Worm (Caenorhabditis elegans) whole organism, L4 larva: ENCODE data around the gene tcl-2.

Experiments
- D1046.2 ChIP-seq: fragments of 200-800 bp; sonication (Bioruptor generic); IDR thresholded peaks from 2 replicates; pipeline ENCODE4 v1.3.6; 2022; ENCODE audit warnings: missing genetic modification characterization, missing compliant biosample characterization
- F10B5.3 ChIP-seq: sonication (generic microtip); optimal IDR thresholded peaks from 2 replicates; lab custom pipeline; 2016; ENCODE audit warnings: mild to moderate bottlenecking, missing genetic modification characterization, missing compliant biosample characterization
- F49E8.2 ChIP-seq: sonication (generic microtip); optimal IDR thresholded peaks from 2 replicates; lab custom pipeline; 2016; ENCODE audit warnings: missing compliant biosample characterization, mild to moderate bottlenecking, missing genetic modification characterization, borderline replicate concordance
- Y48G9A.11 ChIP-seq: fragments of 200-800 bp; sonication (Bioruptor generic); IDR thresholded peaks from 2 replicates; pipeline ENCODE4 v1.3.6; 2022; ENCODE audit warnings: missing genetic modification reagents, missing genetic modification characterization, missing compliant biosample characterization
- ZK337.2 ChIP-seq: fragments of 200-800 bp; sonication (Bioruptor generic); IDR thresholded peaks from 2 replicates; pipeline ENCODE4 v1.3.6; 2022; ENCODE audit warnings: missing genetic modification reagents, missing genetic modification characterization, missing compliant biosample characterization
- attf-4 ChIP-seq: sonication (generic microtip); optimal IDR thresholded peaks from 3 replicates; lab custom pipeline; 2017; ENCODE audit warnings: missing biosample characterization, missing genetic modification characterization
- ceh-20 ChIP-seq: fragments of 200-800 bp; sonication (Bioruptor generic); IDR thresholded peaks from 2 replicates; pipeline ENCODE4 v1.3.6; 2022; ENCODE audit warnings: missing genetic modification reagents, missing genetic modification characterization, missing compliant biosample characterization
- ceh-32 ChIP-seq: sonication (generic microtip); optimal IDR thresholded peaks from 2 replicates; lab custom pipeline; 2016; ENCODE audit warnings: mild to moderate bottlenecking, missing genetic modification characterization, missing compliant biosample characterization; ENCODE audit not compliant: poor library complexity
- ceh-82 ChIP-seq: sonication (generic microtip); optimal IDR thresholded peaks from 2 replicates; lab custom pipeline; 2017; ENCODE audit warnings: missing biosample characterization, missing genetic modification characterization
- daf-8 ChIP-seq: fragments of 200-800 bp; sonication (Bioruptor generic); IDR thresholded peaks from 2 replicates; pipeline ENCODE4 v1.3.6; 2022; ENCODE audit warnings: missing genetic modification characterization, missing compliant biosample characterization
- dmd-8 ChIP-seq: fragments of 200-800 bp; sonication (Bioruptor generic); IDR thresholded peaks from 2 replicates; pipeline ENCODE4 v1.3.6; 2022; ENCODE audit warnings: missing genetic modification characterization, missing compliant biosample characterization
- dmd-9 ChIP-seq: fragments of 200-800 bp; sonication (Bioruptor generic); IDR thresholded peaks from 2 replicates; pipeline ENCODE4 v1.3.6; 2022; ENCODE audit warnings: missing genetic modification reagents, missing genetic modification characterization, missing compliant biosample characterization
- dpl-1 ChIP-seq: fragments of 150-350 bp; optimal IDR thresholded peaks from 2 replicates; lab custom pipeline; 2014; ENCODE audit warnings: missing biosample characterization, missing genetic modification reagents, missing genetic modification characterization
- dve-1 ChIP-seq: sonication (generic microtip); optimal IDR thresholded peaks from 2 replicates; lab custom pipeline; 2017; ENCODE audit warnings: antibody characterized with exemption, mild to moderate bottlenecking, missing genetic modification characterization, missing compliant biosample characterization; ENCODE audit not compliant: insufficient read depth
- fkh-10 ChIP-seq: fragments of 150-350 bp; optimal IDR thresholded peaks from 2 replicates; lab custom pipeline; 2014; ENCODE audit warnings: missing biosample characterization, missing genetic modification reagents, missing genetic modification characterization
- hmg-1.1 ChIP-seq: fragments of 200-800 bp; sonication (Bioruptor generic); IDR thresholded peaks from 2 replicates; pipeline ENCODE4 v1.3.6; 2022; ENCODE audit warnings: missing genetic modification reagents, missing genetic modification characterization, missing compliant biosample characterization
- lim-7 ChIP-seq: fragments of 200-800 bp; sonication (Bioruptor generic); IDR thresholded peaks from 2 replicates; pipeline ENCODE4 v1.3.6; 2022; ENCODE audit warnings: missing genetic modification characterization, missing compliant biosample characterization
- lin-29 ChIP-seq: fragments of 200-800 bp; sonication (Bioruptor generic); IDR thresholded peaks from 2 replicates; pipeline ENCODE4 v1.3.6; 2022; ENCODE audit warnings: missing genetic modification reagents, missing genetic modification characterization, missing compliant biosample characterization
- lin-38 ChIP-seq: fragments of 200-800 bp; sonication (Bioruptor generic); IDR thresholded peaks from 2 replicates; pipeline ENCODE4 v1.3.6; 2022; ENCODE audit warnings: missing genetic modification reagents, missing genetic modification characterization, missing compliant biosample characterization
- lin-39 ChIP-seq: fragments of 150-350 bp; optimal IDR thresholded peaks from 2 replicates; lab custom pipeline; 2014; ENCODE audit warnings: missing biosample characterization, missing genetic modification reagents, missing genetic modification characterization
- lsy-2 ChIP-seq, 2 experiments: fragments of 150-350 bp in 1 of 2; sonication (generic microtip) in 1 of 2; optimal IDR thresholded peaks; 2 replicates each; lab custom pipeline; 2014 to 2017; ENCODE audit warnings: missing biosample characterization in 2 of 2, missing genetic modification characterization in 2 of 2
- madf-5 ChIP-seq, 2 experiments: fragments of 200-800 bp; sonication (Bioruptor generic); IDR thresholded peaks; 2 replicates each; pipeline ENCODE4 v1.3.6; 2022; ENCODE audit warnings: missing compliant biosample characterization in 2 of 2, missing genetic modification characterization in 2 of 2
- mdl-1 ChIP-seq, 2 experiments: fragments of 150-350 bp in 1 of 2; sonication (generic microtip) in 1 of 2; optimal IDR thresholded peaks; 2 replicates each; lab custom pipeline; 2014 to 2017; ENCODE audit warnings: missing biosample characterization in 2 of 2, missing genetic modification characterization in 2 of 2
- mep-1 ChIP-seq: fragments of 150-350 bp; sonication (generic microtip); optimal IDR thresholded peaks from 3 replicates; lab custom pipeline; 2014; ENCODE audit warnings: missing biosample characterization, missing genetic modification characterization
- nhr-10 ChIP-seq: fragments of 150-350 bp; optimal IDR thresholded peaks from 2 replicates; lab custom pipeline; 2014; ENCODE audit warnings: missing biosample characterization, missing genetic modification characterization
- nhr-102 ChIP-seq: sonication (generic microtip); optimal IDR thresholded peaks from 2 replicates; lab custom pipeline; 2016; ENCODE audit warnings: mild to moderate bottlenecking, missing genetic modification characterization, moderate library complexity, missing compliant biosample characterization
- nhr-25 ChIP-seq: sonication (generic microtip); optimal IDR thresholded peaks from 2 replicates; lab custom pipeline; 2017; ENCODE audit warnings: missing genetic modification characterization, mild to moderate bottlenecking, missing compliant biosample characterization, antibody characterized with exemption, moderate library complexity, borderline replicate concordance; ENCODE audit not compliant: insufficient read depth
- nhr-28 ChIP-seq: fragments of 150-350 bp; optimal IDR thresholded peaks from 2 replicates; lab custom pipeline; 2014; ENCODE audit warnings: missing biosample characterization, missing genetic modification characterization
- nhr-41 ChIP-seq: fragments of 200-800 bp; sonication (Bioruptor generic); IDR thresholded peaks from 2 replicates; pipeline ENCODE4 v1.3.6; 2022; ENCODE audit warnings: missing genetic modification reagents, missing genetic modification characterization, missing compliant biosample characterization
- nhr-6 ChIP-seq: fragments of 150-350 bp; optimal IDR thresholded peaks from 2 replicates; lab custom pipeline; 2014; ENCODE audit warnings: missing biosample characterization, missing genetic modification characterization
- nhr-76 ChIP-seq: fragments of 150-350 bp; optimal IDR thresholded peaks from 2 replicates; lab custom pipeline; 2014; ENCODE audit warnings: missing biosample characterization, missing genetic modification characterization
- nhr-77 ChIP-seq: fragments of 150-350 bp; optimal IDR thresholded peaks from 2 replicates; lab custom pipeline; 2014; ENCODE audit warnings: missing biosample characterization, missing genetic modification characterization
- pha-4 ChIP-seq, 2 experiments: fragments of 150-350 bp in 1 of 2; fragments of 200-800 bp in 1 of 2; sonication (Bioruptor generic) in 1 of 2; IDR thresholded peaks in 1 of 2; optimal IDR thresholded peaks in 1 of 2; 2 replicates each; pipeline versions ENCODE4 v1.3.6 to Lab custom; 2014 to 2022; ENCODE audit warnings: missing genetic modification characterization in 2 of 2, missing genetic modification reagents in 2 of 2, missing biosample characterization in 1 of 2, missing compliant biosample characterization in 1 of 2
- php-3 ChIP-seq: fragments of 200-800 bp; sonication (Bioruptor generic); IDR thresholded peaks from 2 replicates; pipeline ENCODE4 v1.3.6; 2022; ENCODE audit warnings: missing genetic modification reagents, missing genetic modification characterization, missing compliant biosample characterization
- pqm-1 ChIP-seq: sonication (generic microtip); optimal IDR thresholded peaks from 2 replicates; lab custom pipeline; 2017; ENCODE audit warnings: missing biosample characterization, missing genetic modification characterization
- rbr-2 ChIP-seq: sonication (generic microtip); optimal IDR thresholded peaks from 2 replicates; lab custom pipeline; 2016; ENCODE audit warnings: missing genotype, missing genetic modification characterization, missing compliant biosample characterization
- saeg-2 ChIP-seq: fragments of 200-800 bp; sonication (Bioruptor generic); IDR thresholded peaks from 2 replicates; pipeline ENCODE4 v1.3.6; 2022; ENCODE audit warnings: missing genetic modification reagents, missing genetic modification characterization, missing compliant biosample characterization
- set-16 ChIP-seq: fragments of 200-800 bp; sonication (Bioruptor generic); IDR thresholded peaks from 2 replicates; pipeline ENCODE4 v1.3.6; 2022; ENCODE audit warnings: missing genetic modification reagents, missing genetic modification characterization, missing compliant biosample characterization
- snpc-4 ChIP-seq: fragments of 150-350 bp; optimal IDR thresholded peaks from 2 replicates; lab custom pipeline; 2014; ENCODE audit warnings: missing biosample characterization, missing genetic modification characterization
- spr-1 ChIP-seq: sonication (generic microtip); optimal IDR thresholded peaks from 2 replicates; lab custom pipeline; 2016; ENCODE audit warnings: mild to moderate bottlenecking, missing genetic modification characterization, missing compliant biosample characterization
- spr-3 ChIP-seq: fragments of 200-800 bp; sonication (Bioruptor generic); optimal IDR thresholded peaks from 2 replicates; lab custom pipeline; 2018; ENCODE audit warnings: mild to moderate bottlenecking, missing genetic modification characterization, missing compliant biosample characterization
- tag-97 ChIP-seq: fragments of 200-800 bp; sonication (Bioruptor generic); IDR thresholded peaks from 2 replicates; pipeline ENCODE4 v1.3.6; 2022; ENCODE audit warnings: missing genetic modification characterization, missing compliant biosample characterization
- tra-1 ChIP-seq: fragments of 200-800 bp; sonication (Bioruptor generic); IDR thresholded peaks from 2 replicates; pipeline ENCODE4 v1.3.6; 2022; ENCODE audit warnings: missing genetic modification reagents, missing genetic modification characterization, missing compliant biosample characterization
- unc-62 ChIP-seq, 3 experiments: fragments of 150-350 bp in 1 of 3; sonication (generic microtip); optimal IDR thresholded peaks in 2 of 3; peaks in 1 of 3; 1 replicate in 1 of 3; 2 replicates in 2 of 3; lab custom pipeline; 2014 to 2017; ENCODE audit warnings: missing biosample characterization in 3 of 3, missing genetic modification characterization in 3 of 3, missing genetic modification reagents in 3 of 3, missing genotype in 1 of 3
- zag-1 ChIP-seq: fragments of 150-350 bp; optimal IDR thresholded peaks from 2 replicates; lab custom pipeline; 2014; ENCODE audit warnings: missing biosample characterization, missing genetic modification characterization
- zfp-2 ChIP-seq: sonication (generic microtip); optimal IDR thresholded peaks from 2 replicates; lab custom pipeline; 2016; ENCODE audit warnings: mild to moderate bottlenecking, missing genetic modification characterization, missing compliant biosample characterization
- zip-11 ChIP-seq: fragments of 200-800 bp; sonication (Bioruptor generic); IDR thresholded peaks from 2 replicates; pipeline ENCODE4 v1.3.6; 2022; ENCODE audit warnings: missing genetic modification characterization, missing compliant biosample characterization

Gene tcl-2

DNA sequence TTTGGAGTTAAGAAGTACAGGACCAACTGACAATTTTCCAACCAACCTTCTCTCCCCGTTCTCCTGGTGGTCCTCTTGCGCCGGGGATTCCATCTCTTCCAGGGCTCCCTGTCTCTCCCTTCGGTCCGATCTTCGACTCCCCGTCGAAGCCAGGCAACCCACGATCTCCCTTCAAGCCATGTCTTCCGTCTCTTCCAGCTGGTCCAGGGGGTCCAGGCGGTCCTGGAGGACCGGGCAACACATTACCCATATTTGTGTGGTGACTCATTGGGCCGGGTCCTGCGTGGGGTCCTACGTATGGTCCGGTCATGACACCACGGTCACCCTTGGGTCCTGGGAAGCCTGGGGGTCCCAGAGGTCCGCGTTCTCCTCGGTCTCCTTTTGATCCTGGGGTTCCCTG is 37.9 kb upstream of the tcl-2 start:
- TF ChIP-seq dmd-8: no peak
- TF ChIP-seq spr-3 (GFP tag; lab: Kevin White, UChicago): no peak
- peak; percentile 89 for TF ChIP-seq set-16 (GFP tag; lab: Robert Waterston, UW)
- no peak for TF ChIP-seq fkh-10 (GFP tag; lab: Kevin White, UChicago)
- no peak for TF ChIP-seq ceh-20
- no peak for TF ChIP-seq tra-1 (GFP tag; lab: Robert Waterston, UW)
- no peak for TF ChIP-seq nhr-28
- TF ChIP-seq lin-38 (GFP tag; lab: Robert Waterston, UW): no peak
- peak in 1 of 2 experiments; percentile 82 for TF ChIP-seq unc-62 (GFP tag; optimal IDR thresholded peaks at IDR 0.05 in 1 of 2; lab: Kevin White, UChicago)
- TF ChIP-seq unc-62 (tag; optimal IDR thresholded peaks at IDR 0.05; lab: Kevin White, UChicago): no peak

DNA sequence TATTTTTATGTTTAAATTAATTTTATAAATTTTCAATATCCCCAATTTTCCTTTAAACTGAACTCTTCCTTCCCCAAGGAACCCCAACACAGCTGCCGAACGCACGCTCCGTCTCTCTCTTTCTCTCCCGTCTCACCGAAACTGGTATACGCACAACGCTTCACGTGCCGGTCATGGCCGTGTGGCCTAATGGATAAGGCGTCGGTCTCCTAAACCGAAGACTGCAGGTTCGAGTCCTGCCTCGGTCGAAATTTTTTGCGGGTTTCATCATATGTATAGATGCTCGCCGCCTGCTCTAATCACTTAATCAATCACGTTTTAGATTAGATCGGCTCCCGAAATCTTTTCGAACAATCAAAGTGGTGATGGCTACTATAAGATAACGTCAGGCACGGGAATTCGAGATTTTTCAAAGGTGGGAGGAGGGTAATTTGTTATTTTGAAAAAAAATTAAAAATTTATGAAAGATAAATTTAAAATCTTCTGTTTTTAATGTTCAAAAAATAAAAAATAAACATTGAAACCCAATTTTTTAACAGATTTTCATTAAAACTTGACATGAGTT is 35.0 kb upstream of the tcl-2 start:
- peak; percentile 81; the same call in 1 of the 2 replicates for TF ChIP-seq ZK337.2 (GFP tag; lab: Robert Waterston, UW)
- no peak for TF ChIP-seq ceh-82
- no peak for TF ChIP-seq nhr-76
- TF ChIP-seq daf-8: no peak
- TF ChIP-seq pha-4 (GFP tag; IDR thresholded peaks at IDR 0.05; lab: Robert Waterston, UW): peak; percentile 89
- TF ChIP-seq pha-4 (tag; optimal IDR thresholded peaks at IDR 0.05; lab: Kevin White, UChicago): no peak
- TF ChIP-seq spr-1 (tag; lab: Kevin White, UChicago): peak; percentile 43
- TF ChIP-seq nhr-102: no peak
- TF ChIP-seq dmd-9 (GFP tag; lab: Robert Waterston, UW): 0 out of 2 replicates have a peak, but pooled peaks have one; percentile 51
- TF ChIP-seq ceh-32 (tag; lab: Kevin White, UChicago): no peak
- TF ChIP-seq lsy-2 (tag; optimal IDR thresholded peaks at IDR 0.05; lab: Kevin White, UChicago): no peak
- no peak for TF ChIP-seq zag-1
- TF ChIP-seq attf-4 (tag; lab: Kevin White, UChicago): no peak
- peak; percentile 71 for TF ChIP-seq ceh-20
- TF ChIP-seq pqm-1 (tag; lab: Kevin White, UChicago): no peak
- peak; percentile 79 for TF ChIP-seq D1046.2
- peak; percentile 73 for TF ChIP-seq mep-1
- no peak for TF ChIP-seq dve-1
- TF ChIP-seq tag-97 (GFP tag; lab: Robert Waterston, UW): no peak
- TF ChIP-seq Y48G9A.11: peak; percentile 56
- peak; percentile 64 for TF ChIP-seq php-3
- TF ChIP-seq mdl-1 (tag; optimal IDR thresholded peaks at IDR 0.05; lab: Kevin White, UChicago): peak; percentile 63 to 97
- TF ChIP-seq nhr-77 (tag; lab: Kevin White, UChicago): no peak
- TF ChIP-seq snpc-4 (tag; lab: Kevin White, UChicago): no peak
- TF ChIP-seq F10B5.3 (tag; lab: Kevin White, UChicago): peak; percentile 40
- no peak for TF ChIP-seq nhr-6 (tag; lab: Kevin White, UChicago)
- no peak for TF ChIP-seq dpl-1 (GFP tag; lab: Kevin White, UChicago)
- TF ChIP-seq nhr-25 (tag; lab: Kevin White, UChicago): no peak
- TF ChIP-seq saeg-2 (GFP tag; lab: Robert Waterston, UW): no peak
- no peak for TF ChIP-seq lin-39 (tag; lab: Kevin White, UChicago)
- TF ChIP-seq madf-5 (GFP tag; IDR thresholded peaks at IDR 0.05; lab: Robert Waterston, UW): peak in 1 of 2 experiments; percentile 81; a peak in 1 of 4 replicates
- peak; percentile 95 for TF ChIP-seq hmg-1.1
- peak; percentile 75 for TF ChIP-seq lin-38 (GFP tag; lab: Robert Waterston, UW)
- TF ChIP-seq F49E8.2 (tag; lab: Kevin White, UChicago): no peak
- TF ChIP-seq rbr-2 (tag; lab: Kevin White, UChicago): peak; percentile 60
- TF ChIP-seq spr-3 (GFP tag; lab: Kevin White, UChicago): peak; percentile 66
- no peak for TF ChIP-seq lin-29 (GFP tag; lab: Robert Waterston, UW)
- 0 out of 2 replicates have a peak, but pooled peaks have one; percentile 21 for TF ChIP-seq zip-11 (GFP tag; lab: Robert Waterston, UW)
- TF ChIP-seq lim-7: peak; percentile 91
- peak; percentile 43 for TF ChIP-seq zfp-2 (tag; lab: Kevin White, UChicago)
- peak; percentile 86 for TF ChIP-seq dmd-8
- peak; percentile 56; the same call in 1 of the 2 replicates for TF ChIP-seq nhr-41 (GFP tag; lab: Robert Waterston, UW)
- no peak for TF ChIP-seq nhr-10 (tag; lab: Kevin White, UChicago)
